Fruit fly (Drosophila melanogaster): ENCODE results near the gene CG10650.

CG10650 gene

dm6 chr2L:19034213-19034929 is 38.6 kb upstream of the CG10650 start, which contains the start of the genes mib2 and CG31800 (continued):
- peak; percentile 38 for TF ChIP-seq sug (tag; optimal IDR thresholded peaks at IDR 0.05)
- TF ChIP-seq Dfd (GFP tag; optimal IDR thresholded peaks at IDR 0.05) = no peak
- TF ChIP-seq kay (GFP tag; optimal IDR thresholded peaks at IDR 0.05) = no peak
- peak; percentile 8; the same call in 1 of the 2 replicates for TF ChIP-seq vvl (GFP tag; IDR thresholded peaks at IDR 0.05)
- TF ChIP-seq CG9932 (GFP tag; IDR thresholded peaks at IDR 0.05) = peak; percentile 47; the same call in 1 of the 2 replicates
- no peak for TF ChIP-seq Vsx1 (GFP tag; optimal IDR thresholded peaks at IDR 0.05)
- no peak for TF ChIP-seq D19A (tag; optimal IDR thresholded peaks at IDR 0.05)
- peak; percentile 76 for TF ChIP-seq CG16813 (GFP tag; IDR thresholded peaks at IDR 0.05; ENCODE audit: partially characterized antibody)
- TF ChIP-seq Sry-β (GFP tag; optimal IDR thresholded peaks at IDR 0.05) = no peak
- TF ChIP-seq Usf (GFP tag; optimal IDR thresholded peaks at IDR 0.05) = no peak
- TF ChIP-seq HmgD (GFP tag; optimal IDR thresholded peaks at IDR 0.05) = no peak
- no peak for TF ChIP-seq org-1 (GFP tag; optimal IDR thresholded peaks at IDR 0.05)
- TF ChIP-seq sima (GFP tag; optimal IDR thresholded peaks at IDR 0.05) = no peak
- no peak for TF ChIP-seq HHEX (GFP tag; optimal IDR thresholded peaks at IDR 0.05)
- TF ChIP-seq gro (GFP tag; optimal IDR thresholded peaks at IDR 0.05) = peak; percentile 20
- peak; percentile 78 for TF ChIP-seq nerfin-2 (GFP tag; IDR thresholded peaks at IDR 0.05; ENCODE audit: partially characterized antibody)
- no peak for TF ChIP-seq CG3065 (GFP tag; optimal IDR thresholded peaks at IDR 0.05)
- peak; percentile 17 for TF ChIP-seq scrt (GFP tag; optimal IDR thresholded peaks at IDR 0.05)
- no peak for TF ChIP-seq rib (GFP tag; IDR thresholded peaks at IDR 0.05)
- no peak for TF ChIP-seq D19B (GFP tag; optimal IDR thresholded peaks at IDR 0.05)
- no peak for TF ChIP-seq H15 (GFP tag; IDR thresholded peaks at IDR 0.05)
- no peak for TF ChIP-seq Hmx (GFP tag; optimal IDR thresholded peaks at IDR 0.05)
- TF ChIP-seq jumu (GFP tag; optimal IDR thresholded peaks at IDR 0.05) = no peak
- no peak for TF ChIP-seq onecut (GFP tag; IDR thresholded peaks at IDR 0.05)
- TF ChIP-seq Pdp1 (GFP tag; optimal IDR thresholded peaks at IDR 0.05) = peak in 1 of 2 experiments; percentile 77
- peak; percentile 57 for TF ChIP-seq dm (GFP tag; optimal IDR thresholded peaks at IDR 0.05)
- peak; percentile 29 for TF ChIP-seq CG8290 (GFP tag; optimal IDR thresholded peaks at IDR 0.05)
- peak in 1 of 2 experiments; percentile 49 for TF ChIP-seq CG8290 (tag; optimal IDR thresholded peaks at IDR 0.05)
- no peak for TF ChIP-seq CG2678 (tag; optimal IDR thresholded peaks at IDR 0.05)
- no peak for TF ChIP-seq CG17361 (GFP tag; IDR thresholded peaks at IDR 0.05)
- TF ChIP-seq CG17186 (GFP tag; optimal IDR thresholded peaks at IDR 0.05) = no peak
- TF ChIP-seq inv (GFP tag; IDR thresholded peaks at IDR 0.05; ENCODE audit: partially characterized antibody) = peak; percentile 75
- TF ChIP-seq jigr1 (GFP tag; IDR thresholded peaks at IDR 0.05) = no peak; the same call in 2 of the 3 replicates
- TF ChIP-seq HLH4C (GFP tag; IDR thresholded peaks at IDR 0.05; ENCODE audit: partially characterized antibody) = peak; percentile 89
- no peak for TF ChIP-seq CG1529 (GFP tag; optimal IDR thresholded peaks at IDR 0.05)
- no peak for TF ChIP-seq ac (GFP tag; optimal IDR thresholded peaks at IDR 0.05)
- TF ChIP-seq CG10543 (GFP tag; optimal IDR thresholded peaks at IDR 0.05) = no peak
- TF ChIP-seq Poxn (GFP tag; IDR thresholded peaks at IDR 0.05) = no peak
- TF ChIP-seq CrebB (tag; optimal IDR thresholded peaks at IDR 0.05) = no peak
- no peak for TF ChIP-seq CG4360 (GFP tag; IDR thresholded peaks at IDR 0.05)
- TF ChIP-seq CG12299 (tag; optimal IDR thresholded peaks at IDR 0.05) = no peak
- TF ChIP-seq corto (GFP tag; optimal IDR thresholded peaks at IDR 0.05) = no peak
- no peak for TF ChIP-seq CG3726 (GFP tag; IDR thresholded peaks at IDR 0.05)
- TF ChIP-seq sr (GFP tag; IDR thresholded peaks at IDR 0.05) = no peak
- TF ChIP-seq CG10274 (GFP tag; optimal IDR thresholded peaks at IDR 0.05) = no peak
- no peak for TF ChIP-seq CG3838 (GFP tag; optimal IDR thresholded peaks at IDR 0.05)
- no peak for TF ChIP-seq Lhr (GFP tag; optimal IDR thresholded peaks at IDR 0.05)
- TF ChIP-seq Six4 (GFP tag; optimal IDR thresholded peaks at IDR 0.05) = no peak
- no peak for TF ChIP-seq CG7372 (GFP tag; IDR thresholded peaks at IDR 0.05)
- peak; percentile 23 for TF ChIP-seq CG11504 (tag; optimal IDR thresholded peaks at IDR 0.05)

Data from whole organism, embryonic.